Worm (Caenorhabditis elegans): ENCODE data around the gene F54H12.5.

DNA sequence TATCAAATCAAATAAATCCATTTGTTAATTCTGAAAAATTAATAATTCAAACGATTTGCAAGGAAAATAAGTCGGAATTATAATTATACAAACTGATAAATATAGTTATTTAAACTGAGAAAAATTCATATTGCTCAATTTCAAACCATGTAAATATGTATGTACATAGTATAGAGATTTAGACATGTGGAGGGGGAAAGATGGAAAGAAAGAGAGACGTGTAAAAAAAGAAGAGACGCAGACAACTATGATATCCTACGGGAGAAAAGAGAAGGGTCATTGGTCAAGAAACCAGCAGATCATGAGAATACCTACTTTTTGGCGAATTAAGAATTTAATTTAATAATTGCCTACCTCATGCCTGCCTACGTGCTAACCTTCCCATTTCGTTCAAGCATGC, 13.9 kb downstream of the F54H12.5 start, which contains the start of gene C29E4.11:
- TF ChIP-seq isw-1 (GFP tag; IDR thresholded peaks at IDR 0.05) (no peak), lin-14 (GFP tag; optimal IDR thresholded peaks at IDR 0.05) (no peak), nhr-12 (tag; optimal IDR thresholded peaks at IDR 0.05) (no peak), ztf-4 (tag; optimal IDR thresholded peaks at IDR 0.05) (no peak), ceh-82 (tag; optimal IDR thresholded peaks at IDR 0.05) (no peak), aha-1 (tag; optimal IDR thresholded peaks at IDR 0.05) (no peak), ama-1 (optimal IDR thresholded peaks at IDR 0.05) (no peak), pqm-1 (tag; optimal IDR thresholded peaks at IDR 0.05) (no peak), nhr-28 (tag; optimal IDR thresholded peaks at IDR 0.05) (no peak), unc-62 (GFP tag; optimal IDR thresholded peaks at IDR 0.05) (no peak), snpc-4 (tag; optimal IDR thresholded peaks at IDR 0.05) (no peak)
